Worm (Caenorhabditis elegans) whole organism, mixed stage, embryonic: ENCODE measurements around the gene F38B6.6.
A peak's percentile ranks its signal among the peaks of the same experiment; 100 is the strongest.

Source experiments
- bed-3 ChIP-seq: fragments of 200-800 bp; sonication (Bioruptor generic); optimal IDR thresholded peaks from 3 replicates; lab custom pipeline; 2018; ENCODE audit warnings: mild to moderate bottlenecking, missing genetic modification characterization, moderate library complexity, missing compliant biosample characterization
- blmp-1 ChIP-seq: fragments of 150-350 bp; optimal IDR thresholded peaks from 2 replicates; lab custom pipeline; 2014; ENCODE audit warnings: missing biosample characterization, missing genetic modification characterization
- ceh-39 ChIP-seq: fragments of 150-350 bp; optimal IDR thresholded peaks from 2 replicates; lab custom pipeline; 2014; ENCODE audit warnings: missing biosample characterization, missing genetic modification characterization
- ceh-43 ChIP-seq: fragments of 200-800 bp; sonication (Bioruptor generic); optimal IDR thresholded peaks from 2 replicates; lab custom pipeline; 2018; ENCODE audit warnings: mild to moderate bottlenecking, missing genetic modification characterization, moderate library complexity, missing compliant biosample characterization
- ceh-83 ChIP-seq: fragments of 200-800 bp; sonication (Bioruptor generic); optimal IDR thresholded peaks from 2 replicates; lab custom pipeline; 2018; ENCODE audit warnings: mild to moderate bottlenecking, missing genetic modification characterization, missing compliant biosample characterization
- ces-1 ChIP-seq: fragments of 150-350 bp; optimal IDR thresholded peaks from 2 replicates; lab custom pipeline; 2014; ENCODE audit warnings: missing biosample characterization, missing genetic modification reagents, missing genetic modification characterization
- cnd-1 ChIP-seq: fragments of 200-800 bp; sonication (Bioruptor generic); optimal IDR thresholded peaks from 2 replicates; lab custom pipeline; 2018; ENCODE audit warnings: mild to moderate bottlenecking, missing genetic modification characterization, missing compliant biosample characterization
- drap-1 ChIP-seq: fragments of 200-800 bp; sonication (Bioruptor generic); optimal IDR thresholded peaks from 3 replicates; lab custom pipeline; 2018; ENCODE audit warnings: mild to moderate bottlenecking, missing genetic modification characterization, missing compliant biosample characterization
- elt-1 ChIP-seq: sonication (generic microtip); optimal IDR thresholded peaks from 2 replicates; lab custom pipeline; 2017; ENCODE audit warnings: missing genetic modification characterization, mild to moderate bottlenecking, missing compliant biosample characterization, antibody characterized with exemption, moderate library complexity, borderline replicate concordance; ENCODE audit not compliant: insufficient read depth
- elt-3 ChIP-seq: fragments of 150-350 bp; optimal IDR thresholded peaks from 2 replicates; lab custom pipeline; 2014; ENCODE audit warnings: missing biosample characterization, missing genetic modification characterization
- flh-1 ChIP-seq: fragments of 200-800 bp; sonication (Bioruptor generic); optimal IDR thresholded peaks from 2 replicates; lab custom pipeline; 2018; ENCODE audit warnings: mild to moderate bottlenecking, missing genetic modification characterization, moderate library complexity, missing compliant biosample characterization
- hlh-1 ChIP-seq: fragments of 150-350 bp; optimal IDR thresholded peaks from 2 replicates; lab custom pipeline; 2014; ENCODE audit warnings: missing biosample characterization, missing genetic modification reagents, missing genetic modification characterization
- lin-32 ChIP-seq: fragments of 200-800 bp; sonication (Bioruptor generic); optimal IDR thresholded peaks from 2 replicates; lab custom pipeline; 2018; ENCODE audit warnings: mild to moderate bottlenecking, missing genetic modification characterization, missing compliant biosample characterization
- lsy-2 ChIP-seq: fragments of 150-350 bp; optimal IDR thresholded peaks from 2 replicates; lab custom pipeline; 2014; ENCODE audit warnings: missing biosample characterization, missing genetic modification characterization
- mab-5 ChIP-seq: fragments of 150-350 bp; optimal IDR thresholded peaks from 2 replicates; lab custom pipeline; 2014; ENCODE audit warnings: missing biosample characterization, missing genetic modification characterization
- mep-1 ChIP-seq: fragments of 150-350 bp; optimal IDR thresholded peaks from 2 replicates; lab custom pipeline; 2017; ENCODE audit warnings: missing biosample characterization, missing genetic modification reagents, missing genetic modification characterization, inconsistent platforms
- mls-2 ChIP-seq: sonication (generic microtip); optimal IDR thresholded peaks from 2 replicates; lab custom pipeline; 2016; ENCODE audit warnings: mild to moderate bottlenecking, missing genetic modification characterization, moderate library complexity, missing compliant biosample characterization
- nhr-12 ChIP-seq: fragments of 150-350 bp; optimal IDR thresholded peaks from 2 replicates; lab custom pipeline; 2014; ENCODE audit warnings: missing biosample characterization, missing genetic modification characterization
- nhr-2 ChIP-seq: fragments of 150-350 bp; optimal IDR thresholded peaks from 2 replicates; lab custom pipeline; 2014; ENCODE audit warnings: missing biosample characterization, missing genetic modification characterization
- nhr-76 ChIP-seq: sonication (generic microtip); optimal IDR thresholded peaks from 2 replicates; lab custom pipeline; 2017; ENCODE audit warnings: missing biosample characterization, missing genetic modification characterization
- pha-4 ChIP-seq: fragments of 150-350 bp; optimal IDR thresholded peaks from 2 replicates; lab custom pipeline; 2018; ENCODE audit warnings: missing biosample characterization, missing genetic modification reagents, missing genetic modification characterization
- sem-2 ChIP-seq: fragments of 200-800 bp; sonication (Bioruptor generic); optimal IDR thresholded peaks from 2 replicates; lab custom pipeline; 2018; ENCODE audit warnings: mild to moderate bottlenecking, missing genetic modification characterization, missing compliant biosample characterization
- snpc-4 ChIP-seq: fragments of 150-350 bp; optimal IDR thresholded peaks from 2 replicates; lab custom pipeline; 2014; ENCODE audit warnings: missing biosample characterization, missing genetic modification characterization
- sptf-1 ChIP-seq: sonication (generic microtip); optimal IDR thresholded peaks from 2 replicates; lab custom pipeline; 2017; ENCODE audit warnings: mild to moderate bottlenecking, missing genetic modification characterization, moderate library complexity, missing compliant biosample characterization
- tbx-8 ChIP-seq: fragments of 200-800 bp; sonication (Bioruptor generic); optimal IDR thresholded peaks from 2 replicates; lab custom pipeline; 2018; ENCODE audit warnings: mild to moderate bottlenecking, missing genetic modification characterization, moderate library complexity, missing compliant biosample characterization
- unc-120 ChIP-seq: sonication (generic microtip); optimal IDR thresholded peaks from 2 replicates; lab custom pipeline; 2017; ENCODE audit warnings: missing genetic modification characterization, missing compliant biosample characterization; ENCODE audit not compliant: poor library complexity, severe bottlenecking
- unc-62 ChIP-seq: fragments of 150-350 bp; optimal IDR thresholded peaks from 2 replicates; lab custom pipeline; 2014; ENCODE audit warnings: missing biosample characterization, missing genetic modification reagents, missing genetic modification characterization
- zip-8 ChIP-seq: fragments of 150-350 bp; optimal IDR thresholded peaks from 2 replicates; lab custom pipeline; 2014; ENCODE audit warnings: missing biosample characterization, missing genetic modification characterization

Gene F38B6.6

DNA sequence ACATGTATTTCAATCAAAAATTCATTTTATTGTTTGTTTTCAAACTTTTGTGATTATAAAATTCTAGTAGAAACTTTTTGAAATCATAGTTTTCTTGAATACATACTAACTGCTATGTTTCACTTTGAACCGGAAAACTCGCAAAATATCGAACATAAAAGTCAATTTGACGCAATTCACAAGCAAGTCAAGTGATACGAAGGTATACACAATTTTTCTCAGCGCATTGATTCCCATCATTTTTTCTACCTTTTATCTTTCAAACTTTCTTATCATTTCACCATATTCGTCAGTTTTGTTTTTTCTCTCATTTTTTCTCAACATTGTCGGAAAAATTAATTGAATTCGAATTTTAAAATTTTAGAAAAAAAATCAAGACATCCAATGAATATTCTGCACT is 34.7 kb downstream of the F38B6.6 start, which contains the start of gene nhr-173:
Gene nhr-173 (plus strand): TSS at position 366 of the 400 bp plus-strand sequence.
- TF ChIP-seq nhr-76 (tag; lab: Kevin White, UChicago) (no peak), nhr-12 (no peak), hlh-1 (tag; lab: Kevin White, UChicago) (no peak), unc-120 (tag; lab: Kevin White, UChicago) (no peak), nhr-2 (no peak), snpc-4 (tag; lab: Kevin White, UChicago) (no peak), zip-8 (tag; lab: Kevin White, UChicago) (no peak), elt-1 (tag; lab: Kevin White, UChicago) (no peak), lsy-2 (tag; lab: Kevin White, UChicago) (no peak), elt-3 (no peak), drap-1 (GFP tag; lab: Kevin White, UChicago) (no peak), bed-3 (GFP tag; lab: Kevin White, UChicago) (no peak), ceh-83 (GFP tag; lab: Kevin White, UChicago) (no peak), blmp-1 (no peak), ces-1 (GFP tag; lab: Kevin White, UChicago) (no peak), ceh-39 (no peak), lin-32 (GFP tag; lab: Kevin White, UChicago) (no peak), unc-62 (no peak)

DNA sequence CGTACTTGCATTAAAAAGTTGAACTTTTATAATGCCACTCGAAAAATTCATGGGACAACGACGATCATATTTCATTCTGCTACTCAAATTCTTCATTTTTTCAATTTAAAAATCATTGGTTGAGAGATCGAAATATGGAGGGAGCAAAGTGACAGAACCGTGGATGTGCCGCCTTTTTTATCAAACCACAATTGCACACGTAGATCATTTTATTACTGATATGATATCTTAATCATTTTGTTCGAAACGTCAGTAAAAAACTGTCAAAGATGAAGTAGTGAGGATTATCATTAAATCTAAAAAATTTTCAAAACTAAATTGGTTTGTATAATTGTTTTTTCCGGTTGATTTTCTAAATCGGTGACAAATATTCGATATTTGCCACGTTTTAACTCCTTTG is 35.7 kb downstream of the F38B6.6 start:
- no peak for TF ChIP-seq sem-2
- no peak for TF ChIP-seq mab-5
- TF ChIP-seq elt-1 (tag; lab: Kevin White, UChicago) = no peak
- no peak for TF ChIP-seq ceh-43 (GFP tag; lab: Kevin White, UChicago)
- TF ChIP-seq cnd-1 (tag; lab: Kevin White, UChicago) = no peak
- TF ChIP-seq lsy-2 (tag; lab: Kevin White, UChicago) = no peak
- no peak for TF ChIP-seq mep-1 (tag; lab: Kevin White, UChicago)
- no peak for TF ChIP-seq flh-1 (GFP tag; lab: Kevin White, UChicago)
- TF ChIP-seq sptf-1 (tag; lab: Kevin White, UChicago) = no peak
- TF ChIP-seq snpc-4 (tag; lab: Kevin White, UChicago) = no peak
- no peak for TF ChIP-seq drap-1 (GFP tag; lab: Kevin White, UChicago)
- no peak for TF ChIP-seq mls-2
- TF ChIP-seq ces-1 (GFP tag; lab: Kevin White, UChicago) = no peak
- no peak for TF ChIP-seq tbx-8 (GFP tag; lab: Kevin White, UChicago)
- no peak for TF ChIP-seq hlh-1 (tag; lab: Kevin White, UChicago)
- TF ChIP-seq blmp-1 = no peak
- no peak for TF ChIP-seq nhr-2
- no peak for TF ChIP-seq unc-120 (tag; lab: Kevin White, UChicago)
- TF ChIP-seq, all 35 proteins: peak for 0

DNA sequence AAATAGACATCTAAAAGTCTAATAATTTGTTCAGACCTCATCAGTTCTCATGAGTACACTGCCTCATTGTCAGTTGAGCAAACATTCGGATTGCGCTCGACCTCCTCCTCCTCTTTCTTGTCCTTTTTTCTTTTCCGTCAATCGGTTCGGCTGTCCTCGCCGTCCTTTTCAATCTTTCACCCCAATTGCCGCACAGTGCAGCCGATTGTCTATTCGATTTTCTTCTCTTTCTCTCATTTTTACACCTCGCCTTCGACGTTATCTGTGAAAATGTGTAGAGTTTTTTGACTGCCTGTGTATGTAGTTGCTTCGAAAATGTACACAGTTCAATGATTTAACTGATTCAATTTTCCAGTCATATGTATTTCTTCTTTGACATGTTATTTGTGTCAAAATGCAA is 36.7 kb downstream of the F38B6.6 start:
- TF ChIP-seq pha-4 (tag; lab: Kevin White, UChicago) = peak; percentile 34
- TF ChIP-seq mab-5 = no peak

DNA sequence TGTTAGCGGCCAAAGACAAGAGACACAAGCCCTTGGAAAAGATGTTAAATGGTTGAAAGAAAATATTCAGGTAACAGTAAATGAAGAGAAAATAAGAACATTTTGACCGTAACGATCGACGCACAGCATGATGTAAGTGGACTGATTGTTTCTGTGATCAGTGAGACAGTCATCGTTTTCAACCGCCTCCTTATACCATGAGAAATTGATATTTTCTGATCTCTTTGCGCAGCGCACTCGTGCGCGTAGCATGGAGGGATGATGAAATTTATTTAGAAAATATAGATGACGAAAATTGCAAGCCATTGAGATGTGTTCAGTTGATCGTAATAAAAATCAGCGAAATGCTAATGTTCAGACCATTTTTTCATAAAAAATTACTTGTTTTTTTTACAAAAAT is 40.3 kb downstream of the F38B6.6 start:
- TF ChIP-seq flh-1 (GFP tag; lab: Kevin White, UChicago) = no peak
- no peak for TF ChIP-seq bed-3 (GFP tag; lab: Kevin White, UChicago)
- TF ChIP-seq ceh-39 = no peak
- no peak for TF ChIP-seq unc-120 (tag; lab: Kevin White, UChicago)
- no peak for TF ChIP-seq snpc-4 (tag; lab: Kevin White, UChicago)
- TF ChIP-seq mls-2 = no peak
- TF ChIP-seq sem-2 = no peak
- TF ChIP-seq cnd-1 (tag; lab: Kevin White, UChicago) = no peak
- no peak for TF ChIP-seq elt-1 (tag; lab: Kevin White, UChicago)
- no peak for TF ChIP-seq zip-8 (tag; lab: Kevin White, UChicago)
- TF ChIP-seq, all 35 proteins: peak for 0

DNA sequence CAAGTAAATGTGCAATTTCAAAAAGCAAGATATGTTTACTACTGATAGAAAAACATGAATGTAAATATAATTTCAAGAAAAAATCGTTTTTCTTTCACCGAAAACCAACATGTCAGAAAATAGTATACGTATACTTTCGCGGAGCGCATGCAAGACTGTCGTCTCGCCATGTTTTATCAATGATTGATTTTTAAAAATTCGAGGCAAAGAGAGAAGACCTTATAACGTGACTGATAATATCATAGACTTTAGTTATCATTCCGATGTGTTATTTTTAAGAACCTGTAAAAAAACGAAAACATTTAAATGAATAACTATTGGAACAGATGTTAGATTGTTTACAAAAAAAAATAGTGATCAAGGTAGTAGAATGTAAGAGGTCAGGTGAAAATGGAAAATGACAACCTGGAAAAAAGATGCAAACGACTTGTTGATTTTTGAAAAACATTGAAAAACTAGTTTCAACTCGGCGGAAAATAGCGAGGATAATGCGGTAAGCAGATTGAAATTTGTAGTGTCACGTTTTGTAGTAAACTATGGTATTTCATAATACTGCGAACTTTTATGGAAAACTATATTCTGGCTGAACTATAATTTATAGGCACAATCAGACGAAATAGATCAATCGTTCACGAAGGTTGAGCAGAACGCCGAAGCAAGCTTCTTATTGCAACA is 43.4 kb downstream of the F38B6.6 start:
- TF ChIP-seq unc-62 = no peak
- no peak for TF ChIP-seq nhr-76 (tag; lab: Kevin White, UChicago)
- TF ChIP-seq unc-120 (tag; lab: Kevin White, UChicago) = no peak
- TF ChIP-seq pha-4 (tag; lab: Kevin White, UChicago) = no peak
- no peak for TF ChIP-seq mls-2
- TF ChIP-seq elt-1 (tag; lab: Kevin White, UChicago) = no peak
- TF ChIP-seq bed-3 (GFP tag; lab: Kevin White, UChicago) = no peak
- no peak for TF ChIP-seq ces-1 (GFP tag; lab: Kevin White, UChicago)
